Fruit fly (Drosophila melanogaster): ENCODE data around the gene asun.

dm6 chr3R:16241102-16241779 lies 22.8 kb upstream of the asun start:
- TF ChIP-seq h (optimal IDR thresholded peaks at IDR 0.05), result no peak
- no peak for TF ChIP-seq psq (optimal IDR thresholded peaks at IDR 0.05)
